Worm (Caenorhabditis elegans) whole organism, mixed stage, embryonic: ENCODE measurements around the gene Y43F8C.17.

Experiments used
- M03D4.4 ChIP-seq: sonication (generic microtip); optimal IDR thresholded peaks from 2 replicates; lab custom pipeline; 2017; ENCODE audit warnings: mild to moderate bottlenecking, missing genetic modification characterization, missing compliant biosample characterization
- bed-3 ChIP-seq: fragments of 200-800 bp; sonication (Bioruptor generic); optimal IDR thresholded peaks from 3 replicates; lab custom pipeline; 2018; ENCODE audit warnings: mild to moderate bottlenecking, missing genetic modification characterization, moderate library complexity, missing compliant biosample characterization
- blmp-1 ChIP-seq: fragments of 150-350 bp; optimal IDR thresholded peaks from 2 replicates; lab custom pipeline; 2014; ENCODE audit warnings: missing biosample characterization, missing genetic modification characterization
- ceh-39 ChIP-seq: fragments of 150-350 bp; optimal IDR thresholded peaks from 2 replicates; lab custom pipeline; 2014; ENCODE audit warnings: missing biosample characterization, missing genetic modification characterization
- ceh-43 ChIP-seq: fragments of 200-800 bp; sonication (Bioruptor generic); optimal IDR thresholded peaks from 2 replicates; lab custom pipeline; 2018; ENCODE audit warnings: mild to moderate bottlenecking, missing genetic modification characterization, moderate library complexity, missing compliant biosample characterization
- ceh-83 ChIP-seq: fragments of 200-800 bp; sonication (Bioruptor generic); optimal IDR thresholded peaks from 2 replicates; lab custom pipeline; 2018; ENCODE audit warnings: mild to moderate bottlenecking, missing genetic modification characterization, missing compliant biosample characterization
- ces-1 ChIP-seq: fragments of 150-350 bp; optimal IDR thresholded peaks from 2 replicates; lab custom pipeline; 2014; ENCODE audit warnings: missing biosample characterization, missing genetic modification reagents, missing genetic modification characterization
- cnd-1 ChIP-seq: fragments of 200-800 bp; sonication (Bioruptor generic); optimal IDR thresholded peaks from 2 replicates; lab custom pipeline; 2018; ENCODE audit warnings: mild to moderate bottlenecking, missing genetic modification characterization, missing compliant biosample characterization
- drap-1 ChIP-seq: fragments of 200-800 bp; sonication (Bioruptor generic); optimal IDR thresholded peaks from 3 replicates; lab custom pipeline; 2018; ENCODE audit warnings: mild to moderate bottlenecking, missing genetic modification characterization, missing compliant biosample characterization
- elt-1 ChIP-seq: sonication (generic microtip); optimal IDR thresholded peaks from 2 replicates; lab custom pipeline; 2017; ENCODE audit warnings: missing genetic modification characterization, mild to moderate bottlenecking, missing compliant biosample characterization, antibody characterized with exemption, moderate library complexity, borderline replicate concordance; ENCODE audit not compliant: insufficient read depth
- ham-2 ChIP-seq: fragments of 200-800 bp; sonication (Bioruptor generic); optimal IDR thresholded peaks from 2 replicates; lab custom pipeline; 2018; ENCODE audit warnings: mild to moderate bottlenecking, missing genetic modification characterization, missing compliant biosample characterization
- hlh-1 ChIP-seq: fragments of 150-350 bp; optimal IDR thresholded peaks from 2 replicates; lab custom pipeline; 2014; ENCODE audit warnings: missing biosample characterization, missing genetic modification reagents, missing genetic modification characterization
- lin-13 ChIP-seq: fragments of 150-350 bp; optimal IDR thresholded peaks from 2 replicates; lab custom pipeline; 2014; ENCODE audit warnings: missing biosample characterization, missing genetic modification characterization
- lin-32 ChIP-seq: fragments of 200-800 bp; sonication (Bioruptor generic); optimal IDR thresholded peaks from 2 replicates; lab custom pipeline; 2018; ENCODE audit warnings: mild to moderate bottlenecking, missing genetic modification characterization, missing compliant biosample characterization
- lsy-2 ChIP-seq: fragments of 150-350 bp; optimal IDR thresholded peaks from 2 replicates; lab custom pipeline; 2014; ENCODE audit warnings: missing biosample characterization, missing genetic modification characterization
- mab-5 ChIP-seq: fragments of 150-350 bp; optimal IDR thresholded peaks from 2 replicates; lab custom pipeline; 2014; ENCODE audit warnings: missing biosample characterization, missing genetic modification characterization
- mep-1 ChIP-seq: fragments of 150-350 bp; optimal IDR thresholded peaks from 2 replicates; lab custom pipeline; 2017; ENCODE audit warnings: missing biosample characterization, missing genetic modification reagents, missing genetic modification characterization, inconsistent platforms
- mls-2 ChIP-seq: sonication (generic microtip); optimal IDR thresholded peaks from 2 replicates; lab custom pipeline; 2016; ENCODE audit warnings: mild to moderate bottlenecking, missing genetic modification characterization, moderate library complexity, missing compliant biosample characterization
- nhr-12 ChIP-seq: fragments of 150-350 bp; optimal IDR thresholded peaks from 2 replicates; lab custom pipeline; 2014; ENCODE audit warnings: missing biosample characterization, missing genetic modification characterization
- nhr-2 ChIP-seq: fragments of 150-350 bp; optimal IDR thresholded peaks from 2 replicates; lab custom pipeline; 2014; ENCODE audit warnings: missing biosample characterization, missing genetic modification characterization
- nhr-237 ChIP-seq: fragments of 150-350 bp; optimal IDR thresholded peaks from 2 replicates; lab custom pipeline; 2014; ENCODE audit warnings: missing biosample characterization, missing genetic modification characterization
- nhr-28 ChIP-seq: fragments of 150-350 bp; optimal IDR thresholded peaks from 2 replicates; lab custom pipeline; 2014; ENCODE audit warnings: missing biosample characterization, missing genetic modification characterization
- nhr-76 ChIP-seq: sonication (generic microtip); optimal IDR thresholded peaks from 2 replicates; lab custom pipeline; 2017; ENCODE audit warnings: missing biosample characterization, missing genetic modification characterization
- sem-2 ChIP-seq: fragments of 200-800 bp; sonication (Bioruptor generic); optimal IDR thresholded peaks from 2 replicates; lab custom pipeline; 2018; ENCODE audit warnings: mild to moderate bottlenecking, missing genetic modification characterization, missing compliant biosample characterization
- snpc-4 ChIP-seq: fragments of 150-350 bp; optimal IDR thresholded peaks from 2 replicates; lab custom pipeline; 2014; ENCODE audit warnings: missing biosample characterization, missing genetic modification characterization
- sptf-1 ChIP-seq: sonication (generic microtip); optimal IDR thresholded peaks from 2 replicates; lab custom pipeline; 2017; ENCODE audit warnings: mild to moderate bottlenecking, missing genetic modification characterization, moderate library complexity, missing compliant biosample characterization
- tbx-8 ChIP-seq: fragments of 200-800 bp; sonication (Bioruptor generic); optimal IDR thresholded peaks from 2 replicates; lab custom pipeline; 2018; ENCODE audit warnings: mild to moderate bottlenecking, missing genetic modification characterization, moderate library complexity, missing compliant biosample characterization
- unc-120 ChIP-seq: sonication (generic microtip); optimal IDR thresholded peaks from 2 replicates; lab custom pipeline; 2017; ENCODE audit warnings: missing genetic modification characterization, missing compliant biosample characterization; ENCODE audit not compliant: poor library complexity, severe bottlenecking
- unc-39 ChIP-seq: fragments of 150-350 bp; optimal IDR thresholded peaks from 2 replicates; lab custom pipeline; 2014; ENCODE audit warnings: missing biosample characterization, missing genetic modification characterization
- unc-62 ChIP-seq: fragments of 150-350 bp; optimal IDR thresholded peaks from 2 replicates; lab custom pipeline; 2014; ENCODE audit warnings: missing biosample characterization, missing genetic modification reagents, missing genetic modification characterization
- zip-8 ChIP-seq: fragments of 150-350 bp; optimal IDR thresholded peaks from 2 replicates; lab custom pipeline; 2014; ENCODE audit warnings: missing biosample characterization, missing genetic modification characterization
- ztf-11 ChIP-seq: fragments of 150-350 bp; optimal IDR thresholded peaks from 2 replicates; lab custom pipeline; 2014; ENCODE audit warnings: missing biosample characterization, missing genetic modification characterization

Gene Y43F8C.17

DNA sequence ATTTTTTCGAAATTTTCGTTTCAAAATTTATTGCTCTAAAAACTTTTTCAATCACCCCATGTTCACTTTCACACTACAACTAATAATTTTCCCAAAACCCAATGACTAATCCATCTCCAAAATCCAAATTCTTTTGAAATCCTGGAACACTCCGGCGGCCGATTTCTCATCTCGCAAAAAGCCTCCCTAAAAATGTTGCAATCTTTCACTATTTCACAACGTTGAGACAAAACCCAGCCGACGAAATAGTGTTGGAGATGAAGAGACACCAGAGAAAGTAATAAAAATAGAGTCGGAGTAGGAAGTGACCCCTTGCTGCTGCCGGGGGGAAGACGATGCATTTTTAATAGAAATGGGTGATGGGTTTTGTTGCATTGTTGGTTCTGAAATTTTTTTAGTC is 8.6 kb downstream of the Y43F8C.17 start:
- TF ChIP-seq ces-1 (GFP tag; lab: Kevin White, UChicago) (peak; percentile 1), tbx-8 (no peak)

ce11 chrV:19727990-19728389 is 12.0 kb downstream of the Y43F8C.17 start:
- TF ChIP-seq snpc-4 (tag; lab: Kevin White, UChicago) (no peak), ceh-83 (GFP tag; lab: Kevin White, UChicago) (no peak), unc-120 (tag; lab: Kevin White, UChicago) (no peak), nhr-2 (tag; lab: Kevin White, UChicago) (no peak), sptf-1 (no peak), zip-8 (tag; lab: Kevin White, UChicago) (no peak), ztf-11 (no peak), lin-32 (no peak)
- TF ChIP-seq, all 35 proteins: peak for 0

DNA sequence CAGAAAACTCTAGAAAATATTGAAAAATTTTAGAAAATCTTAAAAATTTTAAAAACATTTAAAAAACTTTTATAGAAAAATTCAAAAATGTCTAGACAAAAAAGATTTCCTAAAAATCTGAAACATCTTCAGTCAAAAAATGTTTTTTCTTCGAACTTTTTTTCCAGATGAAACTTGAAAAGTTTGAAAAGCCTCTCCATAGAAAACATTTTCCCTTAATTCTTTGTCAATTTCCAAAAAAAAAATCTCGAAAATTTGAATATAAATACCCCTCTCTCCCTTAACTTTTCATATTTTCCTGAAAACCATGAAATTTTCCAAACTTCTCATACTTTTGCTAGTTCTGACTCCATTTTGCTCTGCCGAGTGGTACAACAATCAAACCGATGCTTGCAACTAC is 12.8 kb downstream of the Y43F8C.17 start, which contains the start of gene Y116F11A.3:
Gene Y116F11A.3 (plus strand): TSS at position 301 of the 400 bp plus-strand sequence.
- TF ChIP-seq bed-3 (GFP tag; lab: Kevin White, UChicago) (no peak), unc-120 (tag; lab: Kevin White, UChicago) (no peak), nhr-28 (no peak), ztf-11 (no peak), mls-2 (no peak), M03D4.4 (tag; lab: Kevin White, UChicago) (no peak), tbx-8 (no peak), elt-1 (no peak), unc-39 (no peak), nhr-12 (no peak), unc-62 (GFP tag; lab: Kevin White, UChicago) (no peak), mep-1 (tag; lab: Kevin White, UChicago) (no peak), zip-8 (tag; lab: Kevin White, UChicago) (no peak), ces-1 (GFP tag; lab: Kevin White, UChicago) (no peak), nhr-237 (tag; lab: Kevin White, UChicago) (no peak), drap-1 (no peak), lsy-2 (tag; lab: Kevin White, UChicago) (no peak)

DNA sequence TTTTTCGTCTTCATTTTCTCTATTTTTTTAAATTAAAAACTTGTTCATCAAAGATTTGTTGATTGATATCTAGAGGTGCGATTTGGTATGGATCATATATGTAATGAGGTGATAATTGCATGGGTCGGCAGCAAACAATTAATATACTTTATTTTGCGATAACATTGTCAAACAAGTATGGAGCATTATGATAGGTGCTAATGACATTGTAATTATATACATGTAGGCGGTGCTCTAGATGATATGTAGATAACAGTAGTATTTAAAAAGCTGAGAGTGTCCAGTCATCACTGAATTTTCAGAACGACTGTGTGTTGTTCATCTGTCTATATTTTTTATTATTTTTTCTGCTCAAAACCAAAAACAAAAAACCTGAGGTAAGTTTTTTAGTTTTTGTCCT is 14.3 kb downstream of the Y43F8C.17 start, which contains the start of gene Y116F11A.1:
Gene Y116F11A.1 (plus strand): TSS at position 301 of the 400 bp plus-strand sequence.
- TF ChIP-seq ztf-11, result no peak
- no peak for TF ChIP-seq unc-39
- TF ChIP-seq hlh-1 (tag; lab: Kevin White, UChicago), result no peak
- TF ChIP-seq nhr-2 (tag; lab: Kevin White, UChicago), result no peak
- TF ChIP-seq ham-2, result no peak
- no peak for TF ChIP-seq mab-5
- no peak for TF ChIP-seq mep-1 (tag; lab: Kevin White, UChicago)
- no peak for TF ChIP-seq M03D4.4 (tag; lab: Kevin White, UChicago)
- TF ChIP-seq ces-1 (GFP tag; lab: Kevin White, UChicago), result no peak
- no peak for TF ChIP-seq ceh-39 (tag; lab: Kevin White, UChicago)
- no peak for TF ChIP-seq lin-13 (tag; lab: Kevin White, UChicago)
- no peak for TF ChIP-seq blmp-1 (tag; lab: Kevin White, UChicago)
- no peak for TF ChIP-seq nhr-76 (tag; lab: Kevin White, UChicago)
- no peak for TF ChIP-seq tbx-8
- no peak for TF ChIP-seq lsy-2 (tag; lab: Kevin White, UChicago)
- no peak for TF ChIP-seq drap-1
- TF ChIP-seq ceh-83 (GFP tag; lab: Kevin White, UChicago), result no peak
- no peak for TF ChIP-seq cnd-1 (tag; lab: Kevin White, UChicago)
- TF ChIP-seq nhr-12, result no peak

DNA sequence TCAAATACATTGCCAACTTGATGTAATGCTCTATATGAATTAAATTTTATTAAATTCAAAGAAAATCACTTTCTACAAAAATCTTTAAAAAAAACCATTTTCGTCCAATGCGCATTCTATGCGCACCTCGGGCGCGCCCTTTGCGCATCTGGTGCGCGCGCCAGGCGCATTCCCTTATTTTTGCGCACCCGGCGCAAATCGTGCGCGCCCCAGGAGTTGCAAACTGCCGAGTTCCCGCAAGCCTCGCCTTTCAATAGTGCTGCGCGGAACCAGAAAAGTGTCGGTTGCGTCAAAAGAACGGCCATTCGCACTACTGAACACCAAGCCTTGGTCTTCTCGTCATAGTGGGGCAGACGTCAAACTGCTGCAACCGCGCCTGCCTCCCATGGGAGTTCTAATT is 17.8 kb downstream of the Y43F8C.17 start:
- no peak for TF ChIP-seq nhr-28
- TF ChIP-seq unc-62 (GFP tag; lab: Kevin White, UChicago), result no peak
- TF ChIP-seq unc-39, result no peak
- no peak for TF ChIP-seq mab-5
- TF ChIP-seq sem-2 (GFP tag; lab: Kevin White, UChicago), result no peak
- TF ChIP-seq bed-3 (GFP tag; lab: Kevin White, UChicago), result no peak

DNA sequence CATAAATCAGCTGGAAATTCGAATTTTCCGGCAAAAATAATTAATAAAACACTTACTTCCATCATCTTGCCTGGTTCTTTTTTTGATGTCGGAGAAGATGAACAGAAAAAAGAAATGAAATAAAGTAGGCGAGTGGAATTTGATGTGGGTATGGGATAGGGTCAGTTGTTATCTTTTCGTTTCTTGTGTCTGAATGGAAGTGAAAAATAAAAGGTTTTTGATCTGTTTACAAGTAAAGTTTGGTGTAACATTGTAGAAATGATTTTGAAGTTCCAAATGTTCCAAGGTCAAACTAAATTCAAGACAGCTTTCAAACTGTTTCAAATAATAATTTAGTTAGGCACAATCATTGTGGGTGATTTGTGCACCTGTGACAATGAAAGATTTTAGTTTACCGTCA is 21.5 kb downstream of the Y43F8C.17 start, which contains the start of gene W04E12.7:
Gene W04E12.7 (minus strand): TSS at position 101 of the 400 bp plus-strand sequence.
- TF ChIP-seq nhr-12, result no peak
- no peak for TF ChIP-seq blmp-1 (tag; lab: Kevin White, UChicago)
- TF ChIP-seq snpc-4 (tag; lab: Kevin White, UChicago), result no peak
- TF ChIP-seq nhr-237 (tag; lab: Kevin White, UChicago), result no peak
- no peak for TF ChIP-seq sptf-1
- no peak for TF ChIP-seq ceh-43 (GFP tag; lab: Kevin White, UChicago)
